Worm (Caenorhabditis elegans): ENCODE results near the gene F14D7.14.

- TF ChIP-seq ztf-4 (tag; optimal IDR thresholded peaks at IDR 0.05) (no peak), unc-62 (GFP tag; optimal IDR thresholded peaks at IDR 0.05) (no peak), lin-39 (tag; optimal IDR thresholded peaks at IDR 0.05) (no peak), egl-27 (tag; optimal IDR thresholded peaks at IDR 0.05) (no peak), nhr-11 (tag; optimal IDR thresholded peaks at IDR 0.05) (no peak), ama-1 (optimal IDR thresholded peaks at IDR 0.05) (no peak), R02D3.7 (tag; optimal IDR thresholded peaks at IDR 0.05) (no peak), nhr-67 (tag; optimal IDR thresholded peaks at IDR 0.05) (no peak), ztf-11 (tag; optimal IDR thresholded peaks at IDR 0.05) (no peak), nhr-237 (tag; optimal IDR thresholded peaks at IDR 0.05) (no peak), nhr-25 (tag; optimal IDR thresholded peaks at IDR 0.05) (no peak), ceh-16 (tag; optimal IDR thresholded peaks at IDR 0.05) (no peak)
Measured at ce11 chrV:14320246-14320645, 10.5 kb downstream of the F14D7.14 start, which contains the start of gene F47B8.14.
